Fruit fly (Drosophila melanogaster) whole organism, embryonic: ENCODE measurements around the gene CG9286.

Experiments
- CG10209 ChIP-seq: fragments of 200-800 bp; sonication (Bioruptor generic); optimal IDR thresholded peaks from 3 replicates; lab custom pipeline; 2017; ENCODE audit warnings: missing biosample characterization, mild to moderate bottlenecking, missing genetic modification characterization, missing genetic modification reagents
- CG12104 ChIP-seq: fragments of 200-800 bp; sonication (Bioruptor generic); optimal IDR thresholded peaks from 3 replicates; lab custom pipeline; 2016; ENCODE audit warnings: missing biosample characterization, missing genetic modification characterization
- CG12236 ChIP-seq: fragments of 200-800 bp; sonication (Bioruptor generic); optimal IDR thresholded peaks from 2 replicates; lab custom pipeline; 2016; ENCODE audit warnings: missing biosample characterization, missing genetic modification characterization
- CG15601 ChIP-seq: fragments of 200-800 bp; sonication (Bioruptor generic); optimal IDR thresholded peaks from 3 replicates; lab custom pipeline; 2019; ENCODE audit warnings: missing biosample characterization, mild to moderate bottlenecking, missing genetic modification characterization, moderate library complexity
- CG17385 ChIP-seq: fragments of 200-800 bp; sonication (Bioruptor generic); optimal IDR thresholded peaks from 3 replicates; lab custom pipeline; 2018; ENCODE audit warnings: missing biosample characterization, mild to moderate bottlenecking, missing genetic modification characterization
- CG17802 ChIP-seq: fragments of 200-800 bp; sonication (Bioruptor generic); optimal IDR thresholded peaks from 2 replicates; lab custom pipeline; 2018; ENCODE audit warnings: missing biosample characterization, mild to moderate bottlenecking, missing genetic modification characterization, moderate library complexity
- CG17829 ChIP-seq: fragments of 200-800 bp; optimal IDR thresholded peaks from 2 replicates; lab custom pipeline; 2019; ENCODE audit warnings: missing biosample characterization, mild to moderate bottlenecking, missing genetic modification characterization, moderate library complexity
- CG18011 ChIP-seq: fragments of 200-800 bp; sonication (Bioruptor generic); optimal IDR thresholded peaks from 2 replicates; lab custom pipeline; 2017; ENCODE audit warnings: missing biosample characterization, missing genetic modification characterization, mild to moderate bottlenecking, moderate library complexity, missing genotype
- CG18262 ChIP-seq: fragments of 200-800 bp; optimal IDR thresholded peaks from 3 replicates; lab custom pipeline; 2019; ENCODE audit warnings: missing biosample characterization, mild to moderate bottlenecking, missing genetic modification characterization, moderate library complexity
- CG18476 ChIP-seq: fragments of 200-800 bp; sonication (Bioruptor generic); optimal IDR thresholded peaks from 2 replicates; lab custom pipeline; 2016; ENCODE audit warnings: missing biosample characterization, mild to moderate bottlenecking, missing genetic modification characterization
- CG2120 ChIP-seq: fragments of 200-800 bp; sonication (Bioruptor generic); optimal IDR thresholded peaks from 3 replicates; lab custom pipeline; 2016; ENCODE audit warnings: missing biosample characterization, missing genetic modification characterization
- CG30403 ChIP-seq: fragments of 200-800 bp; sonication (Bioruptor generic); optimal IDR thresholded peaks from 3 replicates; lab custom pipeline; 2016; ENCODE audit warnings: missing biosample characterization, missing genetic modification characterization
- CG3065 ChIP-seq: fragments of 200-800 bp; sonication (Bioruptor generic); optimal IDR thresholded peaks from 2 replicates; lab custom pipeline; 2016; ENCODE audit warnings: missing biosample characterization, missing genetic modification characterization
- CG3281 ChIP-seq: fragments of 200-800 bp; sonication (Bioruptor generic); optimal IDR thresholded peaks from 3 replicates; lab custom pipeline; 2017; ENCODE audit warnings: missing biosample characterization, mild to moderate bottlenecking, missing genetic modification characterization
- CG3847 ChIP-seq: fragments of 200-800 bp; sonication (Bioruptor generic); IDR thresholded peaks from 2 replicates; pipeline ENCODE4 v1.3.6; 2022; ENCODE audit warnings: missing biosample characterization, missing genetic modification characterization
- CG3995 ChIP-seq: fragments of 200-800 bp; sonication (Bioruptor generic); optimal IDR thresholded peaks from 3 replicates; lab custom pipeline; 2016; ENCODE audit warnings: missing biosample characterization, missing genetic modification characterization
- CG42726 ChIP-seq: fragments of 200-800 bp; sonication (Bioruptor generic); IDR thresholded peaks from 2 replicates; pipeline ENCODE4 v1.3.6; 2022; ENCODE audit warnings: missing biosample characterization, missing genetic modification characterization; ENCODE audit not compliant: partially characterized antibody
- CG7556 ChIP-seq: fragments of 200-800 bp; sonication (Bioruptor generic); optimal IDR thresholded peaks from 2 replicates; lab custom pipeline; 2017; ENCODE audit warnings: missing biosample characterization, mild to moderate bottlenecking, missing genetic modification characterization
- CG7839 ChIP-seq: fragments of 200-800 bp; sonication (Bioruptor generic); optimal IDR thresholded peaks from 3 replicates; lab custom pipeline; 2018; ENCODE audit warnings: missing biosample characterization, mild to moderate bottlenecking, missing genetic modification characterization, moderate library complexity
- CG8924 ChIP-seq: fragments of 200-800 bp; optimal IDR thresholded peaks from 3 replicates; lab custom pipeline; 2019; ENCODE audit warnings: missing biosample characterization, mild to moderate bottlenecking, missing genetic modification characterization, moderate library complexity
- CG8944 ChIP-seq: fragments of 200-800 bp; sonication (Bioruptor generic); optimal IDR thresholded peaks from 3 replicates; lab custom pipeline; 2016; ENCODE audit warnings: missing biosample characterization, missing genetic modification characterization
- Ets65A ChIP-seq: fragments of 200-800 bp; sonication (Bioruptor generic); peaks from one replicate; lab custom pipeline; 2016; ENCODE audit warnings: missing biosample characterization, missing genetic modification characterization
- Fer2 ChIP-seq: fragments of 200-800 bp; sonication (Bioruptor generic); optimal IDR thresholded peaks from 2 replicates; lab custom pipeline; 2018; ENCODE audit warnings: missing biosample characterization, mild to moderate bottlenecking, missing genetic modification characterization, moderate library complexity
- HLH3B ChIP-seq: fragments of 200-800 bp; sonication (Bioruptor generic); IDR thresholded peaks from 2 replicates; pipeline ENCODE4 v1.3.6; 2022; ENCODE audit warnings: missing biosample characterization, missing genetic modification characterization
- Hr3 ChIP-seq: fragments of 200-800 bp; sonication (Bioruptor generic); optimal IDR thresholded peaks from 3 replicates; lab custom pipeline; 2016; ENCODE audit warnings: missing biosample characterization, missing genetic modification characterization
- Myb ChIP-seq: fragments of 200-800 bp; sonication (Bioruptor generic); optimal IDR thresholded peaks from 2 replicates; lab custom pipeline; 2016; ENCODE audit warnings: missing biosample characterization, missing genetic modification characterization
- Nf-YA ChIP-seq: fragments of 200-800 bp; sonication (Bioruptor generic); IDR thresholded peaks from 2 replicates; pipeline ENCODE4 v1.3.6; 2022; ENCODE audit warnings: missing biosample characterization, missing genetic modification characterization
- Rfx ChIP-seq: fragments of 200-800 bp; sonication (Bioruptor generic); IDR thresholded peaks from 2 replicates; pipeline ENCODE4 v1.3.6; 2022; ENCODE audit warnings: missing biosample characterization, missing genetic modification characterization
- Vsx1 ChIP-seq: fragments of 200-800 bp; sonication (Bioruptor generic); optimal IDR thresholded peaks from 2 replicates; lab custom pipeline; 2017; ENCODE audit warnings: missing biosample characterization, mild to moderate bottlenecking, missing genetic modification characterization, missing genetic modification reagents
- bowl ChIP-seq: fragments of 200-800 bp; sonication (Bioruptor generic); IDR thresholded peaks from 2 replicates; pipeline ENCODE4 v1.3.6; 2022; ENCODE audit warnings: missing biosample characterization, missing genetic modification characterization
- bsh ChIP-seq, 2 experiments: fragments of 200-800 bp; sonication (Bioruptor generic); optimal IDR thresholded peaks; 2 replicates each; lab custom pipeline; 2017 to 2018; ENCODE audit warnings: mild to moderate bottlenecking in 2 of 2, missing biosample characterization in 2 of 2, missing genetic modification characterization in 2 of 2, moderate library complexity in 1 of 2
- cas ChIP-seq: fragments of 200-800 bp; sonication (Bioruptor generic); IDR thresholded peaks from 2 replicates; pipeline ENCODE4 v1.3.6; 2022; ENCODE audit warnings: missing biosample characterization, missing genetic modification characterization
- cg ChIP-seq: fragments of 200-800 bp; sonication (Bioruptor generic); optimal IDR thresholded peaks from 3 replicates; lab custom pipeline; 2019; ENCODE audit warnings: missing biosample characterization, mild to moderate bottlenecking, missing genetic modification characterization, moderate library complexity
- corto ChIP-seq: fragments of 200-800 bp; sonication (Bioruptor generic); optimal IDR thresholded peaks from 2 replicates; lab custom pipeline; 2016; ENCODE audit warnings: missing biosample characterization, mild to moderate bottlenecking, missing genetic modification characterization, moderate library complexity
- dm ChIP-seq: fragments of 200-800 bp; sonication (Bioruptor generic); optimal IDR thresholded peaks from 3 replicates; lab custom pipeline; 2016; ENCODE audit warnings: missing biosample characterization, missing genetic modification characterization
- eve ChIP-seq, 2 experiments: fragments of >200 bp; optimal IDR thresholded peaks; 2 replicates each; lab custom pipeline; 2017; ENCODE audit warnings: missing biosample characterization in 2 of 2, missing genetic modification characterization in 2 of 2
- ewg ChIP-seq: fragments of 200-800 bp; sonication (Bioruptor generic); optimal IDR thresholded peaks from 3 replicates; lab custom pipeline; 2017; ENCODE audit warnings: mild to moderate bottlenecking, missing biosample characterization, missing genetic modification reagents, missing genetic modification characterization
- gsb-n ChIP-seq: fragments of 200-800 bp; sonication (Bioruptor generic); optimal IDR thresholded peaks from 3 replicates; lab custom pipeline; 2018; ENCODE audit warnings: missing biosample characterization, mild to moderate bottlenecking, missing genetic modification characterization
- jigr1 ChIP-seq: fragments of 200-800 bp; sonication (Bioruptor generic); IDR thresholded peaks from 3 replicates; pipeline ENCODE4 v1.3.6; 2022; ENCODE audit warnings: missing biosample characterization, missing genetic modification characterization
- org-1 ChIP-seq: fragments of 200-800 bp; sonication (Bioruptor generic); optimal IDR thresholded peaks from 2 replicates; lab custom pipeline; 2017; ENCODE audit warnings: missing biosample characterization, missing genetic modification characterization
- prd ChIP-seq, 3 experiments: fragments of >200 bp in 2 of 3; fragments of 200-800 bp in 1 of 3; sonication (Bioruptor generic) in 1 of 3; optimal IDR thresholded peaks in 2 of 3; IDR thresholded peaks in 1 of 3; 2 replicates in 2 of 3; 3 replicates in 1 of 3; pipeline versions ENCODE4 v1.3.6 to Lab custom; 2017 to 2022; ENCODE audit warnings: missing biosample characterization in 1 of 3, missing genetic modification characterization in 1 of 3
- ranshi ChIP-seq: fragments of 200-800 bp; sonication (Bioruptor generic); IDR thresholded peaks from 2 replicates; pipeline ENCODE4 v1.3.6; 2022; ENCODE audit warnings: missing biosample characterization, missing genetic modification characterization
- sob ChIP-seq: fragments of 200-800 bp; sonication (Bioruptor generic); IDR thresholded peaks from 2 replicates; pipeline ENCODE4 v1.3.6; 2022; ENCODE audit warnings: missing biosample characterization, missing genetic modification characterization
- tin ChIP-seq: fragments of 200-800 bp; sonication (Bioruptor generic); optimal IDR thresholded peaks from 3 replicates; lab custom pipeline; 2016; ENCODE audit warnings: missing biosample characterization, missing genetic modification characterization
- twi ChIP-seq: fragments of 200-800 bp; optimal IDR thresholded peaks from 2 replicates; lab custom pipeline; 2019; ENCODE audit warnings: missing biosample characterization, mild to moderate bottlenecking, missing genetic modification characterization, moderate library complexity
- vfl ChIP-seq: fragments of 200-800 bp; sonication (Bioruptor generic); optimal IDR thresholded peaks from 2 replicates; lab custom pipeline; 2016; ENCODE audit warnings: missing biosample characterization, missing genetic modification characterization
- vnd ChIP-seq: fragments of 200-800 bp; sonication (Bioruptor generic); IDR thresholded peaks from 3 replicates; pipeline ENCODE4 v1.3.6; 2022; ENCODE audit warnings: missing biosample characterization, missing genetic modification characterization; ENCODE audit not compliant: partially characterized antibody

Gene CG9286

DNA sequence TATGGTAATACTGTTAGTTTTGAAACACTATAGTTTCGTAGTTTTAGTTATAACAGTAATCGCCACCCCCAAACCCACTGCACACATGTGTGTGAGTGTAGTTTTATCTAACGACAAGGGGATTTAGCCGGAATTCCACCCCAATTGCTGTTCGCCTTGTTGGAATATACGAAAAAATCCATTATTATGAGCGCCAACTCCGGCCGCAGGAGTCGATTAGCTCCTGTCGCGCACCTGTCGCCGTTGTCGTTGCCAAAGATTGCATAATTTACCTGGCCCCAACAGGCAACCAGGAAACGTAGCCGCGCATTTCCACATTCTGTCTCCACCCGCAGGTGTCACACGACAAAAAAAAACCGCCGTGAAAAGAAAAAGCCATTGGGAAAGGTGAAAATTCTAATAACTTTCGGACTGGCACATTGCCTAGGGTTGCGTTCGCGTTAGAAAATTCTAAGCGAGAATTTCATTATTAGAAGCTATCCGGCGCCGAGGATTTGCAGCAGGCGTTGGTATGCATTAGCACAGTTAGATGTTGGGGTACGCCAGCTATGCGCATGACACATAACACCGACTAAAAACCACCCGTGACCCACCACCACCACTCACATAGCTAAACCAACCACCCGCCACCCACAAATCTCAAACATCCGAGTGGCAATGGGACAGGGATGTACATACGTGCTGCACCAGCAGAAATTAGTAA lies 22.6 kb downstream of the CG9286 start (continued):
- TF ChIP-seq Fer2 (no peak), CG3065 (GFP tag; lab: Kevin White, UChicago) (no peak), jigr1 (GFP tag; lab: Robert Waterston, UW) (no peak), vnd (no peak), ranshi (GFP tag; lab: Robert Waterston, UW) (no peak), CG3281 (no peak), CG18262 (tag; lab: Kevin White, UChicago) (no peak), bsh (GFP tag; optimal IDR thresholded peaks at IDR 0.05; lab: Kevin White, UChicago) (no peak), CG17802 (tag; lab: Kevin White, UChicago) (no peak), gsb-n (tag; lab: Kevin White, UChicago) (no peak), CG8924 (tag; lab: Kevin White, UChicago) (no peak), ewg (GFP tag; lab: Kevin White, UChicago) (peak; percentile 73), HLH3B (GFP tag; lab: Robert Waterston, UW) (no peak), vfl (GFP tag; lab: Kevin White, UChicago) (no peak), CG3995 (GFP tag; lab: Kevin White, UChicago) (no peak), Rfx (GFP tag; lab: Robert Waterston, UW) (peak; percentile 32; the same call in 1 of the 2 replicates), eve (GFP tag; optimal IDR thresholded peaks at IDR 0.05; lab: Kevin White, UChicago) (no peak), Myb (GFP tag; lab: Kevin White, UChicago) (no peak), CG30403 (GFP tag; lab: Kevin White, UChicago) (no peak), Vsx1 (GFP tag; lab: Kevin White, UChicago) (no peak), CG12236 (GFP tag; lab: Kevin White, UChicago) (no peak), CG18011 (GFP tag; lab: Kevin White, UChicago) (no peak), dm (GFP tag; lab: Kevin White, UChicago) (no peak), corto (GFP tag; lab: Kevin White, UChicago) (no peak), Nf-YA (GFP tag; lab: Robert Waterston, UW) (no peak), prd (optimal IDR thresholded peaks at IDR 0.05; lab: Kevin White, UChicago) (no peak), prd (GFP tag; IDR thresholded peaks at IDR 0.05; lab: Robert Waterston, UW) (no peak), Ets65A (GFP tag; lab: Kevin White, UChicago) (peak; percentile 7), twi (tag; lab: Kevin White, UChicago) (no peak)

dm6 chr3R:13803892-13804710 lies 23.3 kb downstream of the CG9286 start:
- TF ChIP-seq CG18262 (tag; lab: Kevin White, UChicago) (peak; percentile 70), CG17385 (GFP tag; lab: Kevin White, UChicago) (peak; percentile 32), cg (no peak), CG15601 (peak; percentile 9), org-1 (GFP tag; lab: Kevin White, UChicago) (peak; percentile 9), CG18476 (GFP tag; lab: Kevin White, UChicago) (peak; percentile 21), CG7839 (tag; lab: Kevin White, UChicago) (peak; percentile 79), gsb-n (tag; lab: Kevin White, UChicago) (no peak), CG8944 (GFP tag; lab: Kevin White, UChicago) (no peak), CG17829 (tag; lab: Kevin White, UChicago) (peak; percentile 41), Hr3 (GFP tag; lab: Kevin White, UChicago) (peak; percentile 26), sob (GFP tag; lab: Robert Waterston, UW) (no peak; the same call in 1 of the 2 replicates), cas (no peak), bowl (GFP tag; lab: Robert Waterston, UW) (no peak), CG42726 (GFP tag; lab: Robert Waterston, UW) (peak; percentile 37; the same call in 1 of the 2 replicates), tin (GFP tag; lab: Kevin White, UChicago) (peak; percentile 4), CG7556 (peak; percentile 78), CG3847 (GFP tag; lab: Robert Waterston, UW) (peak; percentile 32; the same call in 1 of the 2 replicates), CG2120 (GFP tag; lab: Kevin White, UChicago) (peak; percentile 31), CG12104 (GFP tag; lab: Kevin White, UChicago) (peak; percentile 30), CG8924 (tag; lab: Kevin White, UChicago) (peak; percentile 58), CG10209 (GFP tag; lab: Kevin White, UChicago) (peak; percentile 40)
